Worm (Caenorhabditis elegans) whole organism, L1 larva: ENCODE measurements around the gene nas-22.

Experiments
- Y116A8C.19 ChIP-seq: sonication (generic microtip); optimal IDR thresholded peaks from 2 replicates; lab custom pipeline; 2016; ENCODE audit warnings: missing compliant biosample characterization, missing genetic modification characterization, borderline replicate concordance
- elt-3 ChIP-seq, 6 experiments: fragments of 150-350 bp in 1 of 6; sonication (generic microtip); optimal IDR thresholded peaks; 2 replicates each; lab custom pipeline; 2017 to 2018; ENCODE audit warnings: missing biosample characterization in 6 of 6, missing genetic modification characterization in 6 of 6, inconsistent platforms in 1 of 6
- fkh-10 ChIP-seq: sonication (generic microtip); optimal IDR thresholded peaks from 2 replicates; lab custom pipeline; 2017; ENCODE audit warnings: missing biosample characterization, missing genetic modification reagents, missing genetic modification characterization
- lin-13 ChIP-seq: fragments of 150-350 bp; optimal IDR thresholded peaks from 2 replicates; lab custom pipeline; 2014; ENCODE audit warnings: missing biosample characterization, missing genetic modification reagents, missing genetic modification characterization
- nhr-12 ChIP-seq: sonication (generic microtip); optimal IDR thresholded peaks from 2 replicates; lab custom pipeline; 2017; ENCODE audit warnings: missing biosample characterization, missing genetic modification characterization
- unc-62 ChIP-seq: fragments of 150-350 bp; optimal IDR thresholded peaks from 2 replicates; lab custom pipeline; 2014; ENCODE audit warnings: missing biosample characterization, missing genetic modification reagents, missing genetic modification characterization
- ztf-4 ChIP-seq: fragments of 150-350 bp; optimal IDR thresholded peaks from 2 replicates; lab custom pipeline; 2014; ENCODE audit warnings: missing biosample characterization, missing genetic modification characterization

ce11 chrV:11430823-11431222 is 43.7 kb upstream of the nas-22 start:
- TF ChIP-seq lin-13 (GFP tag; lab: Kevin White, UChicago) = no peak
- TF ChIP-seq ztf-4 (tag; lab: Kevin White, UChicago) = no peak
- no peak for TF ChIP-seq Y116A8C.19 (tag; lab: Kevin White, UChicago)
- peak; percentile 72 for TF ChIP-seq fkh-10 (GFP tag; lab: Kevin White, UChicago)
- TF ChIP-seq elt-3 (tag; optimal IDR thresholded peaks at IDR 0.05; lab: Kevin White, UChicago) = no peak
- TF ChIP-seq unc-62 (GFP tag; lab: Kevin White, UChicago) = no peak
- no peak for TF ChIP-seq nhr-12
